Fruit fly (Drosophila melanogaster) whole organism, prepupa: ENCODE results near the gene ghi.

ENCODE experiments used
- CG31627 ChIP-seq: fragments of 200-800 bp; sonication (Bioruptor generic); optimal IDR thresholded peaks from 3 replicates; lab custom pipeline; 2016; ENCODE audit warnings: missing biosample characterization, missing genetic modification characterization
- OdsH ChIP-seq: fragments of 200-800 bp; sonication (Bioruptor generic); optimal IDR thresholded peaks from 3 replicates; lab custom pipeline; 2016; ENCODE audit warnings: missing biosample characterization, missing genetic modification characterization

dm6 chr3L:9461670-9462246 is 10.1 kb downstream of the ghi start:
- TF ChIP-seq OdsH (no peak), CG31627 (peak; percentile 7)
